Fruit fly (Drosophila melanogaster) whole organism, adult: ENCODE data around the gene Lim1.

ENCODE experiments used
- CG11617 ChIP-seq: fragments of 200-800 bp; sonication (Bioruptor generic); optimal IDR thresholded peaks from 2 replicates; lab custom pipeline; 2017; ENCODE audit warnings: mild to moderate bottlenecking, missing biosample characterization, missing genetic modification reagents, missing genetic modification characterization
- CG5204 ChIP-seq: fragments of 200-800 bp; sonication (Bioruptor generic); optimal IDR thresholded peaks from 2 replicates; lab custom pipeline; 2016; ENCODE audit warnings: missing biosample characterization, missing genetic modification characterization
- CG7045 ChIP-seq: fragments of 200-800 bp; sonication (Bioruptor generic); optimal IDR thresholded peaks from 2 replicates; lab custom pipeline; 2017; ENCODE audit warnings: missing biosample characterization, mild to moderate bottlenecking, missing genetic modification characterization
- CG7101 ChIP-seq: fragments of 200-800 bp; sonication (Bioruptor generic); optimal IDR thresholded peaks from 2 replicates; lab custom pipeline; 2018; ENCODE audit warnings: missing biosample characterization, mild to moderate bottlenecking, missing genetic modification characterization, moderate library complexity
- Crg-1 ChIP-seq: fragments of 200-800 bp; sonication (Bioruptor generic); optimal IDR thresholded peaks from 2 replicates; lab custom pipeline; 2016; ENCODE audit warnings: missing biosample characterization, missing genetic modification characterization
- cnc ChIP-seq, 2 experiments: fragments of >200 bp; optimal IDR thresholded peaks; 2 replicates each; lab custom pipeline; 2017
- kay ChIP-seq: fragments of 200-800 bp; sonication (Bioruptor generic); peaks from one replicate; lab custom pipeline; 2016; ENCODE audit warnings: missing biosample characterization, missing genetic modification characterization, borderline replicate concordance
- pad ChIP-seq: fragments of 200-800 bp; sonication (Bioruptor generic); optimal IDR thresholded peaks from 3 replicates; lab custom pipeline; 2017; ENCODE audit warnings: missing biosample characterization, missing genetic modification characterization, mild to moderate bottlenecking, moderate library complexity, missing genetic modification reagents
- toe ChIP-seq: fragments of 200-800 bp; sonication (Bioruptor generic); optimal IDR thresholded peaks from 2 replicates; lab custom pipeline; 2016; ENCODE audit warnings: missing biosample characterization, missing genetic modification characterization

dm6 chrX:8785710-8786109 lies 19.9 kb downstream of the Lim1 start:
- TF ChIP-seq cnc (optimal IDR thresholded peaks at IDR 0.05; lab: Kevin White, UChicago), result no peak
- TF ChIP-seq pad (GFP tag; lab: Kevin White, UChicago), result no peak
- no peak for TF ChIP-seq CG5204
- TF ChIP-seq toe (GFP tag; lab: Kevin White, UChicago), result no peak
- TF ChIP-seq CG11617, result no peak
- no peak for TF ChIP-seq CG7101 (tag; lab: Kevin White, UChicago)
- TF ChIP-seq kay, result no peak
- no peak for TF ChIP-seq CG7045 (GFP tag; lab: Kevin White, UChicago)
- TF ChIP-seq Crg-1 (GFP tag; lab: Kevin White, UChicago), result no peak
